Worm (Caenorhabditis elegans) whole organism, L4 larva: ENCODE measurements around the gene C03B1.4.
A peak's percentile ranks its signal among the peaks of the same experiment; 100 is the strongest.

Source experiments
- D1046.2 ChIP-seq: fragments of 200-800 bp; sonication (Bioruptor generic); IDR thresholded peaks from 2 replicates; pipeline ENCODE4 v1.3.6; 2022; ENCODE audit warnings: missing genetic modification characterization, missing compliant biosample characterization
- T26A8.4 ChIP-seq: fragments of 200-800 bp; sonication (Bioruptor generic); IDR thresholded peaks from 2 replicates; pipeline ENCODE4 v1.3.6; 2022; ENCODE audit warnings: missing genetic modification characterization, missing compliant biosample characterization
- Y48G9A.11 ChIP-seq: fragments of 200-800 bp; sonication (Bioruptor generic); IDR thresholded peaks from 2 replicates; pipeline ENCODE4 v1.3.6; 2022; ENCODE audit warnings: missing genetic modification reagents, missing genetic modification characterization, missing compliant biosample characterization
- aha-1 ChIP-seq: fragments of 150-350 bp; peaks from one replicate; lab custom pipeline; 2014; ENCODE audit warnings: missing biosample characterization, missing genetic modification characterization
- ceh-20 ChIP-seq: fragments of 200-800 bp; sonication (Bioruptor generic); IDR thresholded peaks from 2 replicates; pipeline ENCODE4 v1.3.6; 2022; ENCODE audit warnings: missing genetic modification reagents, missing genetic modification characterization, missing compliant biosample characterization
- ceh-82 ChIP-seq: sonication (generic microtip); optimal IDR thresholded peaks from 2 replicates; lab custom pipeline; 2017; ENCODE audit warnings: missing biosample characterization, missing genetic modification characterization
- ces-1 ChIP-seq: fragments of 150-350 bp; sonication (generic microtip); optimal IDR thresholded peaks from 4 replicates; lab custom pipeline; 2014; ENCODE audit warnings: missing biosample characterization, missing genetic modification reagents, missing genetic modification characterization
- daf-16 ChIP-seq, 3 experiments: sonication (generic microtip); optimal IDR thresholded peaks; 2 replicates each; lab custom pipeline; 2016 to 2017; ENCODE audit warnings: missing genetic modification characterization in 3 of 3, missing genetic modification reagents in 3 of 3, mild to moderate bottlenecking in 2 of 3, missing compliant biosample characterization in 2 of 3, missing biosample characterization in 1 of 3, moderate library complexity in 1 of 3
- daf-19 ChIP-seq: fragments of 200-800 bp; sonication (Bioruptor generic); conservative IDR thresholded peaks from 2 replicates; pipeline ENCODE4 v1.3.6; 2022; ENCODE audit warnings: missing genetic modification characterization, missing compliant biosample characterization
- dmd-8 ChIP-seq: fragments of 200-800 bp; sonication (Bioruptor generic); IDR thresholded peaks from 2 replicates; pipeline ENCODE4 v1.3.6; 2022; ENCODE audit warnings: missing genetic modification characterization, missing compliant biosample characterization
- dmd-9 ChIP-seq: fragments of 200-800 bp; sonication (Bioruptor generic); IDR thresholded peaks from 2 replicates; pipeline ENCODE4 v1.3.6; 2022; ENCODE audit warnings: missing genetic modification reagents, missing genetic modification characterization, missing compliant biosample characterization
- dpl-1 ChIP-seq: fragments of 150-350 bp; optimal IDR thresholded peaks from 2 replicates; lab custom pipeline; 2014; ENCODE audit warnings: missing biosample characterization, missing genetic modification reagents, missing genetic modification characterization
- dve-1 ChIP-seq: sonication (generic microtip); optimal IDR thresholded peaks from 2 replicates; lab custom pipeline; 2017; ENCODE audit warnings: antibody characterized with exemption, mild to moderate bottlenecking, missing genetic modification characterization, missing compliant biosample characterization; ENCODE audit not compliant: insufficient read depth
- fkh-10 ChIP-seq: fragments of 150-350 bp; optimal IDR thresholded peaks from 2 replicates; lab custom pipeline; 2014; ENCODE audit warnings: missing biosample characterization, missing genetic modification reagents, missing genetic modification characterization
- gei-8 ChIP-seq: fragments of 200-800 bp; sonication (Bioruptor generic); optimal IDR thresholded peaks from 2 replicates; lab custom pipeline; 2018; ENCODE audit warnings: mild to moderate bottlenecking, missing genetic modification characterization, missing compliant biosample characterization
- hif-1 ChIP-seq, 2 experiments: sonication (generic microtip); optimal IDR thresholded peaks; 2 replicates each; lab custom pipeline; 2016 to 2017; ENCODE audit warnings: missing compliant biosample characterization in 2 of 2, missing genetic modification characterization in 2 of 2, missing genetic modification reagents in 2 of 2, missing genotype in 2 of 2, mild to moderate bottlenecking in 1 of 2
- hlh-11 ChIP-seq: fragments of 200-800 bp; sonication (Bioruptor generic); optimal IDR thresholded peaks from 2 replicates; lab custom pipeline; 2018; ENCODE audit warnings: mild to moderate bottlenecking, missing genetic modification characterization, missing compliant biosample characterization
- hlh-30 ChIP-seq: sonication (generic microtip); optimal IDR thresholded peaks from 2 replicates; lab custom pipeline; 2017; ENCODE audit warnings: antibody characterized with exemption, mild to moderate bottlenecking, missing genetic modification characterization, missing compliant biosample characterization; ENCODE audit not compliant: insufficient read depth
- lir-3 ChIP-seq: sonication (generic microtip); optimal IDR thresholded peaks from 2 replicates; lab custom pipeline; 2016; ENCODE audit warnings: mild to moderate bottlenecking, missing genetic modification characterization, missing compliant biosample characterization
- lsy-2 ChIP-seq, 2 experiments: fragments of 150-350 bp in 1 of 2; sonication (generic microtip) in 1 of 2; optimal IDR thresholded peaks; 2 replicates each; lab custom pipeline; 2014 to 2017; ENCODE audit warnings: missing biosample characterization in 2 of 2, missing genetic modification characterization in 2 of 2
- madf-5 ChIP-seq, 2 experiments: fragments of 200-800 bp; sonication (Bioruptor generic); IDR thresholded peaks; 2 replicates each; pipeline ENCODE4 v1.3.6; 2022; ENCODE audit warnings: missing compliant biosample characterization in 2 of 2, missing genetic modification characterization in 2 of 2
- mdl-1 ChIP-seq, 2 experiments: fragments of 150-350 bp in 1 of 2; sonication (generic microtip) in 1 of 2; optimal IDR thresholded peaks; 2 replicates each; lab custom pipeline; 2014 to 2017; ENCODE audit warnings: missing biosample characterization in 2 of 2, missing genetic modification characterization in 2 of 2
- mdt-29 ChIP-seq: fragments of 200-800 bp; sonication (Bioruptor generic); IDR thresholded peaks from 2 replicates; pipeline ENCODE4 v1.3.6; 2022; ENCODE audit warnings: missing genetic modification reagents, missing genetic modification characterization, missing compliant biosample characterization
- mes-2 ChIP-seq: sonication (generic microtip); optimal IDR thresholded peaks from 2 replicates; lab custom pipeline; 2016; ENCODE audit warnings: missing genotype, mild to moderate bottlenecking, missing genetic modification characterization, missing compliant biosample characterization; ENCODE audit not compliant: poor library complexity, severe bottlenecking
- mxl-3 ChIP-seq: fragments of 200-800 bp; sonication (Bioruptor generic); optimal IDR thresholded peaks from 2 replicates; lab custom pipeline; 2018; ENCODE audit warnings: mild to moderate bottlenecking, missing genetic modification characterization, missing compliant biosample characterization
- nhr-10 ChIP-seq: fragments of 150-350 bp; optimal IDR thresholded peaks from 2 replicates; lab custom pipeline; 2014; ENCODE audit warnings: missing biosample characterization, missing genetic modification characterization
- nhr-25 ChIP-seq: sonication (generic microtip); optimal IDR thresholded peaks from 2 replicates; lab custom pipeline; 2017; ENCODE audit warnings: missing genetic modification characterization, mild to moderate bottlenecking, missing compliant biosample characterization, antibody characterized with exemption, moderate library complexity, borderline replicate concordance; ENCODE audit not compliant: insufficient read depth
- nhr-28 ChIP-seq: fragments of 150-350 bp; optimal IDR thresholded peaks from 2 replicates; lab custom pipeline; 2014; ENCODE audit warnings: missing biosample characterization, missing genetic modification characterization
- nhr-48 ChIP-seq: sonication (generic microtip); optimal IDR thresholded peaks from 2 replicates; lab custom pipeline; 2016; ENCODE audit warnings: mild to moderate bottlenecking, missing genetic modification characterization, missing compliant biosample characterization
- nhr-76 ChIP-seq: fragments of 150-350 bp; optimal IDR thresholded peaks from 2 replicates; lab custom pipeline; 2014; ENCODE audit warnings: missing biosample characterization, missing genetic modification characterization
- rbr-2 ChIP-seq: sonication (generic microtip); optimal IDR thresholded peaks from 2 replicates; lab custom pipeline; 2016; ENCODE audit warnings: missing genotype, missing genetic modification characterization, missing compliant biosample characterization
- sdz-12 ChIP-seq: fragments of 200-800 bp; sonication (Bioruptor generic); optimal IDR thresholded peaks from 2 replicates; lab custom pipeline; 2018; ENCODE audit warnings: mild to moderate bottlenecking, missing genetic modification characterization, missing compliant biosample characterization
- set-16 ChIP-seq: fragments of 200-800 bp; sonication (Bioruptor generic); IDR thresholded peaks from 2 replicates; pipeline ENCODE4 v1.3.6; 2022; ENCODE audit warnings: missing genetic modification reagents, missing genetic modification characterization, missing compliant biosample characterization
- skn-1 ChIP-seq: fragments of 150-350 bp; optimal IDR thresholded peaks from 2 replicates; lab custom pipeline; 2014; ENCODE audit warnings: missing biosample characterization, missing genetic modification characterization
- spr-1 ChIP-seq: sonication (generic microtip); optimal IDR thresholded peaks from 2 replicates; lab custom pipeline; 2016; ENCODE audit warnings: mild to moderate bottlenecking, missing genetic modification characterization, missing compliant biosample characterization
- tra-1 ChIP-seq: fragments of 200-800 bp; sonication (Bioruptor generic); IDR thresholded peaks from 2 replicates; pipeline ENCODE4 v1.3.6; 2022; ENCODE audit warnings: missing genetic modification reagents, missing genetic modification characterization, missing compliant biosample characterization
- unc-130 ChIP-seq: sonication (generic microtip); optimal IDR thresholded peaks from 2 replicates; lab custom pipeline; 2016; ENCODE audit warnings: missing genetic modification reagents, missing genetic modification characterization, missing compliant biosample characterization
- unc-62 ChIP-seq, 3 experiments: fragments of 150-350 bp in 1 of 3; sonication (generic microtip); optimal IDR thresholded peaks in 2 of 3; peaks in 1 of 3; 1 replicate in 1 of 3; 2 replicates in 2 of 3; lab custom pipeline; 2014 to 2017; ENCODE audit warnings: missing biosample characterization in 3 of 3, missing genetic modification characterization in 3 of 3, missing genetic modification reagents in 3 of 3, missing genotype in 1 of 3
- zfp-2 ChIP-seq: sonication (generic microtip); optimal IDR thresholded peaks from 2 replicates; lab custom pipeline; 2016; ENCODE audit warnings: mild to moderate bottlenecking, missing genetic modification characterization, missing compliant biosample characterization
- zfp-3 ChIP-seq: fragments of 200-800 bp; sonication (Bioruptor generic); conservative IDR thresholded peaks from 2 replicates; pipeline ENCODE4 v1.3.6; 2022; ENCODE audit warnings: missing genetic modification reagents, missing genetic modification characterization, missing compliant biosample characterization
- zip-11 ChIP-seq: fragments of 200-800 bp; sonication (Bioruptor generic); IDR thresholded peaks from 2 replicates; pipeline ENCODE4 v1.3.6; 2022; ENCODE audit warnings: missing genetic modification characterization, missing compliant biosample characterization
- zip-2 ChIP-seq: fragments of 150-350 bp; optimal IDR thresholded peaks from 2 replicates; lab custom pipeline; 2014; ENCODE audit warnings: missing biosample characterization, missing genetic modification characterization

Gene C03B1.4

ce11 chrX:6364196-6364595, at the start of gene C03B1.4:
Gene C03B1.4 (plus strand): TSS chrX:6364496.
- TF ChIP-seq lir-3 (tag; lab: Kevin White, UChicago) (no peak), nhr-28 (tag; lab: Kevin White, UChicago) (no peak), zfp-2 (tag; lab: Kevin White, UChicago) (no peak), nhr-10 (tag; lab: Kevin White, UChicago) (no peak), mdt-29 (GFP tag; lab: Robert Waterston, UW) (no peak), dve-1 (no peak), set-16 (GFP tag; lab: Robert Waterston, UW) (no peak), T26A8.4 (GFP tag; lab: Robert Waterston, UW) (no peak), madf-5 (GFP tag; IDR thresholded peaks at IDR 0.05; lab: Robert Waterston, UW) (no peak), daf-19 (no peak)
- TF ChIP-seq, all 104 proteins: peak for 0

ce11 chrX:6318803-6319202, 45.5 kb upstream of the C03B1.4 start:
- TF ChIP-seq mdl-1 (tag; optimal IDR thresholded peaks at IDR 0.05; lab: Kevin White, UChicago) (peak in 1 of 2 experiments; percentile 35), hlh-30 (tag; lab: Kevin White, UChicago) (peak; percentile 4), zip-11 (GFP tag; lab: Robert Waterston, UW) (no peak), nhr-25 (tag; lab: Kevin White, UChicago) (peak; percentile 58), nhr-28 (tag; lab: Kevin White, UChicago) (peak; percentile 75), dve-1 (no peak), dmd-9 (GFP tag; lab: Robert Waterston, UW) (no peak), dpl-1 (GFP tag; lab: Kevin White, UChicago) (no peak)

ce11 chrX:6319546-6319945, 44.8 kb upstream of the C03B1.4 start, which contains the start of gene chtb-3:
Gene chtb-3 (minus strand): TSS chrX:6319646.
- TF ChIP-seq mes-2 (no peak), gei-8 (GFP tag; lab: Kevin White, UChicago) (no peak), zfp-3 (GFP tag; lab: Robert Waterston, UW) (no peak), spr-1 (tag; lab: Kevin White, UChicago) (no peak), nhr-10 (tag; lab: Kevin White, UChicago) (no peak), ceh-20 (GFP tag; lab: Robert Waterston, UW) (no peak), mxl-3 (GFP tag; lab: Kevin White, UChicago) (no peak), zip-2 (no peak), set-16 (GFP tag; lab: Robert Waterston, UW) (no peak), D1046.2 (GFP tag; lab: Robert Waterston, UW) (no peak), nhr-76 (no peak), daf-16 (GFP tag; optimal IDR thresholded peaks at IDR 0.05; lab: Kevin White, UChicago) (no peak), daf-16 (tag; optimal IDR thresholded peaks at IDR 0.05; lab: Kevin White, UChicago) (no peak), Y48G9A.11 (GFP tag; lab: Robert Waterston, UW) (no peak), skn-1 (no peak), dmd-8 (GFP tag; lab: Robert Waterston, UW) (no peak), dpl-1 (GFP tag; lab: Kevin White, UChicago) (no peak), unc-130 (no peak)

ce11 chrX:6320887-6321286, 43.4 kb upstream of the C03B1.4 start:
- peak; percentile 42 for TF ChIP-seq hlh-30 (tag; lab: Kevin White, UChicago)
- TF ChIP-seq mxl-3 (GFP tag; lab: Kevin White, UChicago), result peak; percentile 46
- TF ChIP-seq unc-130, result no peak
- TF ChIP-seq nhr-76, result no peak
- TF ChIP-seq zip-11 (GFP tag; lab: Robert Waterston, UW), result no peak
- TF ChIP-seq lsy-2 (tag; optimal IDR thresholded peaks at IDR 0.05; lab: Kevin White, UChicago), result no peak
- TF ChIP-seq aha-1 (tag; lab: Kevin White, UChicago), result peak; percentile 40
- no peak for TF ChIP-seq fkh-10 (GFP tag; lab: Kevin White, UChicago)
- TF ChIP-seq mdl-1 (tag; optimal IDR thresholded peaks at IDR 0.05; lab: Kevin White, UChicago), result peak in 1 of 2 experiments; percentile 45
- TF ChIP-seq nhr-28 (tag; lab: Kevin White, UChicago), result peak; percentile 55
- TF ChIP-seq D1046.2 (GFP tag; lab: Robert Waterston, UW), result no peak
- TF ChIP-seq ceh-20 (GFP tag; lab: Robert Waterston, UW), result 0 out of 2 replicates have a peak, but pooled peaks have one; percentile 16
- 0 out of 2 replicates have a peak, but pooled peaks have one; percentile 19 for TF ChIP-seq tra-1 (GFP tag; lab: Robert Waterston, UW)
- no peak for TF ChIP-seq set-16 (GFP tag; lab: Robert Waterston, UW)
- no peak for TF ChIP-seq hif-1 (tag; optimal IDR thresholded peaks at IDR 0.05; lab: Kevin White, UChicago)
- TF ChIP-seq nhr-48 (tag; lab: Kevin White, UChicago), result peak; percentile 86
- TF ChIP-seq ceh-82 (tag; lab: Kevin White, UChicago), result no peak
- TF ChIP-seq rbr-2 (tag; lab: Kevin White, UChicago), result peak; percentile 2
- no peak for TF ChIP-seq ces-1
- TF ChIP-seq spr-1 (tag; lab: Kevin White, UChicago), result peak; percentile 22
- peak; percentile 51 for TF ChIP-seq hlh-11 (tag; lab: Kevin White, UChicago)
- TF ChIP-seq sdz-12 (GFP tag; lab: Kevin White, UChicago), result no peak
- TF ChIP-seq unc-62 (GFP tag; optimal IDR thresholded peaks at IDR 0.05 in 1 of 2; lab: Kevin White, UChicago), result peak in 1 of 2 experiments; percentile 24
- TF ChIP-seq unc-62 (tag; optimal IDR thresholded peaks at IDR 0.05; lab: Kevin White, UChicago), result no peak
